Worm (Caenorhabditis elegans) whole organism, dauer: ENCODE data around the gene Y75B8A.23.

Experiments
- unc-62 ChIP-seq: sonication (generic microtip); optimal IDR thresholded peaks from 2 replicates; lab custom pipeline; 2017; ENCODE audit warnings: missing biosample characterization, missing genetic modification reagents, missing genetic modification characterization

Gene Y75B8A.23

ce11 chrIII:12250114-12250792 is at the start of gene Y75B8A.23, which contains the start of gene tim-1:
Gene Y75B8A.23, plus strand, starts transcription at chrIII:12250660.
Gene tim-1, minus strand, starts transcription at chrIII:12250164.
- no peak for TF ChIP-seq unc-62

ce11 chrIII:12202437-12202836 is 48.0 kb upstream of the Y75B8A.23 start, which contains the start of gene osm-12:
Gene osm-12, minus strand, starts transcription at chrIII:12202537.
- TF ChIP-seq unc-62 = no peak

ce11 chrIII:12205271-12205670 is 45.2 kb upstream of the Y75B8A.23 start:
- no peak for TF ChIP-seq unc-62

- TF ChIP-seq unc-62 = no peak
Observed at ce11 chrIII:12207574-12207973, 42.9 kb upstream of the Y75B8A.23 start.

ce11 chrIII:12215596-12215995 is 34.9 kb upstream of the Y75B8A.23 start, which contains the start of gene Y75B8A.13:
Gene Y75B8A.13, minus strand, starts transcription at chrIII:12215696.
- TF ChIP-seq unc-62 = no peak

ce11 chrIII:12218078-12218477 is 32.4 kb upstream of the Y75B8A.23 start:
- TF ChIP-seq unc-62 = no peak

ce11 chrIII:12218633-12219097 is 31.8 kb upstream of the Y75B8A.23 start, which contains the start of the genes gex-4 and gphr-1:
Gene gex-4, minus strand, starts transcription at chrIII:12218634.
Gene gphr-1, plus strand, starts transcription at chrIII:12219047.
- no peak for TF ChIP-seq unc-62

ce11 chrIII:12220820-12221219 is 29.6 kb upstream of the Y75B8A.23 start:
- TF ChIP-seq unc-62 = no peak

- no peak for TF ChIP-seq unc-62
Observed at ce11 chrIII:12221452-12221851, 29.0 kb upstream of the Y75B8A.23 start.

- no peak for TF ChIP-seq unc-62
Observed at ce11 chrIII:12223208-12223607, 27.3 kb upstream of the Y75B8A.23 start.

ce11 chrIII:12225234-12225633 is 25.2 kb upstream of the Y75B8A.23 start, which contains the start of gene gmn-1:
Gene gmn-1, minus strand, starts transcription at chrIII:12225331.
- no peak for TF ChIP-seq unc-62

ce11 chrIII:12226089-12226682 is 24.3 kb upstream of the Y75B8A.23 start, which contains the start of the genes Y75B8A.18 and Y75B8A.19:
Gene Y75B8A.18, minus strand, starts transcription at chrIII:12226230.
Gene Y75B8A.19, plus strand, starts transcription at chrIII:12226632.
- TF ChIP-seq unc-62 = no peak

- no peak for TF ChIP-seq unc-62
Observed at ce11 chrIII:12227935-12228334, 22.5 kb upstream of the Y75B8A.23 start.

ce11 chrIII:12230195-12230594 is 20.3 kb upstream of the Y75B8A.23 start:
- no peak for TF ChIP-seq unc-62

- TF ChIP-seq unc-62 = no peak
Observed at ce11 chrIII:12231539-12231938, 18.9 kb upstream of the Y75B8A.23 start.

ce11 chrIII:12233493-12233892 is 17.0 kb upstream of the Y75B8A.23 start:
- no peak for TF ChIP-seq unc-62

ce11 chrIII:12235359-12235758 is 15.1 kb upstream of the Y75B8A.23 start:
- TF ChIP-seq unc-62 = no peak

ce11 chrIII:12235914-12236313 is 14.5 kb upstream of the Y75B8A.23 start, which contains the start of the genes grl-15 and fbxa-89:
Gene grl-15, minus strand, starts transcription at chrIII:12236014.
Gene fbxa-89, plus strand, starts transcription at chrIII:12236184.
- TF ChIP-seq unc-62 = no peak
